Fruit fly (Drosophila melanogaster) S2 (cell line): ENCODE results near the gene CG1789.

Experiments used
- CG8478 ChIP-seq: fragments of >200 bp; optimal IDR thresholded peaks from 2 replicates; lab custom pipeline; 2018
- CTCF ChIP-seq, 2 experiments: fragments of >200 bp; optimal IDR thresholded peaks; 2 replicates each; lab custom pipeline; 2018

CG1789 gene

DNA sequence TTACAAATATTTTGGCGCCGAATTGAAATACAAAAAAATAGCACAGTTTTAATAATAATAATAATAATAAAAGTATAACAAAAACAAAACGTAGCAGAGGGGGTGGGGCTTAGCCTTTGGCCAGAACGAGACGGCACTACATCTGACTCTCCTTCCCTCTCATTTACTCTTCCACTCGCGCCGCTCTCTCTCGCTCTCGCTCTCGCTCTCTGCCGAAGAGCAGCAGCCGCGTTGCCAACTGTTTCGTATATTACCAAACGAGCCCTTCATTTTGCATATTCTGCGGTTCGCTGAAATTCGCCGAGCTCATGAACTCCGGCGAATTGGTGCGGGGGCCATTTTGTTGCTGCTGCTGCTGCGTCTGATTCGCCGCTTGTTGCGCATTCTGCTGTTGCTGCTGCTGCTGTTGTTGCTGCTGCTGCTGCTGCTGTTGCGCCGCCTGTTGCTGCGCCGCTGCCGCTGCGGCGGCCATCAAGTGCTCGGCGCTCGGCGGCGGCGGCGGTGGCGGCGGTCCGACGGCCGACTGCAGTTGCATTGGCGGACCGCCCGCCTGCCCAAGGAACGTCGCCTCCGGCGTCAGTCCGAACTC, 37.5 kb downstream of the CG1789 start:
- TF ChIP-seq CG8478 (lab: Kevin White, UChicago): no peak
- TF ChIP-seq CTCF (optimal IDR thresholded peaks at IDR 0.05; lab: Kevin White, UChicago): no peak

DNA sequence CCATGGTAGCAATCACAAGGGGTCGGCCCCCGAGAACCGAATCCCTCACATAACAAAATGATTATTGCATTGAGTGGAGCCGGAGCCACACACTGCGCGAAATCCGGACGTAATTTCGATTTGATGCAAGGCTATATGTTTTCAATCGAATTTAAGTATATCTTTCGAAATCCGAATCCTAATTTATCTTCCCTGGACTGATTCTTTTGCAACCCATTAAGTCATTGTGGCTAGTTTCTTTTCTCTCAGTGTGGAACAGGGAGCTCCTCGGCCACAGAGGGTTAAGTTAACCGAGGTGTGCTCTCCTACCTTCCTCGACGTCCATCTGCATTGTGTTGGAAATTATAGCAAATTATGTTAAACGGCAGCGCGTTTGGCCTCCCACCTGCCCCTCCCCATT, 41.9 kb downstream of the CG1789 start:
- TF ChIP-seq CG8478 (lab: Kevin White, UChicago): no peak
- no peak for TF ChIP-seq CTCF (optimal IDR thresholded peaks at IDR 0.05; lab: Kevin White, UChicago)

DNA sequence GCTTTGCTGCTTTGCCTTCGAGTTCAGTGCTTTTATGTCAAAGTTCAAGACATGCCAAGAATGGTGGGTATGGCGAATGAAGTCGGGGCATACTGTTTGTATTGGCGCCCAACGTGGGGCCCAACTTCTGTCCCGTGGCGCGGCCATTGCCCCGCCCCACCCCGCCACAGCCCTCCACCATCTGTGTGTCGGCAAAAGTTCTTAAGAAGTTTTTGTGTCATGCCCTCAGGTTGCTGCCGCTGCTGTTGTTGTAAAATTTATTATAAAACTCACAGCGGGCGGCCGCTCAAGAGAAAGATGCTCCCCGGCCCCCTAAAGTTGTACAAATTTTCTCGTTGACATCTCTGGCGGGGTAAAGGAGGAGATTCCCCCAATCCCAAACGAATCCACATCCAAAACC, 45.0 kb downstream of the CG1789 start:
- TF ChIP-seq CG8478 (lab: Kevin White, UChicago): no peak
- no peak for TF ChIP-seq CTCF (optimal IDR thresholded peaks at IDR 0.05; lab: Kevin White, UChicago)

DNA sequence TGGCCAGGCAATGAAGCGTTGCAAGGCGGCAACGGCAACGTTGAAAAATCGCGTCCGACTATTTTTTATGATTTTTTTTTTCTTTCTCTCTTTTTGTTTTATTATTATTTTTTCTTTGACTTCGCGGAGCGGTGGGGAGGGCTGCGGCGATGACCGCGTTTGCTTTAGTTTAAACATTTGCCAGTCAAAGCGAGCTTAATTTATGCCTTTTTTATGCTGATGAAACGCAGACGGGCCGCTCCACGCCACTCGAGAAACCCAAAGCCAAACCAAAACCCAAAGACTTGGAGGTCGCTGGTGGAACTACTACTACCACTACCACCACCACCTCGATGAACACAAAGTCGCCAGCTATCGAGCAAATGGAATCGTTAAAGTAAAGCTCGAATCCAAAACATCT, 47.0 kb downstream of the CG1789 start:
- no peak for TF ChIP-seq CG8478 (lab: Kevin White, UChicago)
- no peak for TF ChIP-seq CTCF (optimal IDR thresholded peaks at IDR 0.05; lab: Kevin White, UChicago)

DNA sequence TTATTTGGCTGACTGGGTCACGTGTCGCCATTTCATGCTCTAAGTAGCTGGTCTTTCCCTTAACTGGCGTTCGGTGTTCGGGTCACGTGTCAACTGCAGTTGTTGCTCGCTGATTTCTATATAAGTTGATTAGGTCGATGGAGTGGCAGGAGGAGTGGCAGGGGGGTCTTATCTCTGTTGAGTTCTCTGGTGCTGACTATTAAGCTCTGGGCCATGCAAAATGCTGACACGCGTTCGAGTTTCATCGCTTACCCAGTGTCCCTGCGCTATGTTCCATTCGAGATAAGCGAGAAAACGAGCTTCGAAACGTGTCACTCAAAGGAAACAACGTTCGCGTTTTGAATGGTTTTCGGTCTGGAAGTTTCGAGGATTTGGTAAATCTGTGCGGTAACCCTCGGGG, 48.8 kb downstream of the CG1789 start:
- TF ChIP-seq CTCF (optimal IDR thresholded peaks at IDR 0.05; lab: Kevin White, UChicago) (no peak), CG8478 (lab: Kevin White, UChicago) (no peak)

DNA sequence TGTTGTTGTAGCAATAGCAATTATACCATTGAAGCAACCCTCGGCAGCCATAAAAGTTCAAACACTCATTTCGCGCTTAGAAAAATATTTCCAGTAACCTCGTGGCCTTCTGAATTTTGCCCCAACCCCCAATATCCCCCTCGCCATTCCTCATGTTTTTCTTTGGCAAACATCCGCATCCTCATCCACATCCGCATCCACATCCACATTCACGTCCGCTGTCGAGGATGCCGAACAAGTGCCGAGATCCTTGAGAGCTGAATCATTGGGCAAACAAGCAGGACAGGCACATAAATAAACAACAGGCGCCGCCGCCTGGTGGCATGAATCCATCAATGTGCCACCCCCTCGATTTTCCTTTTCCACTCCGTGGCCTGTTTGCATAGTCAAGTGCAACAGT, 50.4 kb downstream of the CG1789 start:
- no peak for TF ChIP-seq CTCF (optimal IDR thresholded peaks at IDR 0.05; lab: Kevin White, UChicago)
- TF ChIP-seq CG8478 (lab: Kevin White, UChicago): no peak
